Worm (Caenorhabditis elegans) whole organism, young adult: ENCODE data around the gene F46F3.3.
A peak's percentile ranks its signal among the peaks of the same experiment; 100 is the strongest.

Source experiments
- F57C9.4 ChIP-seq: sonication (generic microtip); optimal IDR thresholded peaks from 2 replicates; lab custom pipeline; 2017; ENCODE audit warnings: mild to moderate bottlenecking, missing genetic modification characterization, missing compliant biosample characterization
- ZK185.1 ChIP-seq: sonication (generic microtip); optimal IDR thresholded peaks from 2 replicates; lab custom pipeline; 2016; ENCODE audit warnings: mild to moderate bottlenecking, missing genetic modification characterization, missing compliant biosample characterization; ENCODE audit not compliant: poor library complexity, severe bottlenecking
- bed-1 ChIP-seq: fragments of 200-800 bp; sonication (Bioruptor generic); IDR thresholded peaks from 2 replicates; pipeline ENCODE4 v1.3.6; 2022; ENCODE audit warnings: missing genetic modification reagents, missing genetic modification characterization, missing compliant biosample characterization
- ceh-27 ChIP-seq: fragments of 200-800 bp; sonication (Bioruptor generic); optimal IDR thresholded peaks from 2 replicates; lab custom pipeline; 2018; ENCODE audit warnings: mild to moderate bottlenecking, missing genetic modification characterization, moderate library complexity, missing compliant biosample characterization
- chd-7 ChIP-seq: sonication (generic microtip); optimal IDR thresholded peaks from 2 replicates; lab custom pipeline; 2016; ENCODE audit warnings: mild to moderate bottlenecking, missing genetic modification characterization, moderate library complexity, missing compliant biosample characterization
- dox-1 ChIP-seq: fragments of 200-800 bp; sonication (Bioruptor generic); IDR thresholded peaks from 2 replicates; pipeline ENCODE4 v1.3.6; 2022; ENCODE audit warnings: missing genetic modification reagents, missing genetic modification characterization, missing compliant biosample characterization
- gei-17 ChIP-seq: fragments of 200-800 bp; sonication (Bioruptor generic); optimal IDR thresholded peaks from 2 replicates; lab custom pipeline; 2018; ENCODE audit warnings: mild to moderate bottlenecking, missing genetic modification characterization, missing compliant biosample characterization
- him-1 ChIP-seq: sonication (generic microtip); optimal IDR thresholded peaks from 2 replicates; lab custom pipeline; 2016; ENCODE audit warnings: missing genotype, missing genetic modification reagents, missing genetic modification characterization, missing compliant biosample characterization
- hlh-12 ChIP-seq: sonication (generic microtip); optimal IDR thresholded peaks from 2 replicates; lab custom pipeline; 2016; ENCODE audit warnings: missing genetic modification characterization, missing compliant biosample characterization
- hlh-26 ChIP-seq: fragments of 200-800 bp; sonication (Bioruptor generic); conservative IDR thresholded peaks from 2 replicates; pipeline ENCODE4 v1.3.6; 2022; ENCODE audit warnings: missing genetic modification reagents, missing genetic modification characterization, missing compliant biosample characterization
- hsf-1 ChIP-seq: fragments of 200-800 bp; sonication (Bioruptor generic); IDR thresholded peaks from 2 replicates; pipeline ENCODE4 v1.3.6; 2022; ENCODE audit warnings: missing genetic modification reagents, missing genetic modification characterization, missing compliant biosample characterization
- lag-1 ChIP-seq: fragments of 200-800 bp; sonication (Bioruptor generic); IDR thresholded peaks from 2 replicates; pipeline ENCODE4 v1.3.6; 2022; ENCODE audit warnings: missing genetic modification reagents, missing genetic modification characterization, missing compliant biosample characterization
- lin-54 ChIP-seq: fragments of 200-800 bp; sonication (Bioruptor generic); optimal IDR thresholded peaks from 2 replicates; lab custom pipeline; 2018; ENCODE audit warnings: mild to moderate bottlenecking, missing genetic modification characterization, missing compliant biosample characterization
- madf-3 ChIP-seq: fragments of 200-800 bp; sonication (Bioruptor generic); IDR thresholded peaks from 2 replicates; pipeline ENCODE4 v1.3.6; 2022; ENCODE audit warnings: missing genetic modification reagents, missing genetic modification characterization, missing compliant biosample characterization
- mes-4 ChIP-seq: sonication (generic microtip); optimal IDR thresholded peaks from 2 replicates; lab custom pipeline; 2016; ENCODE audit warnings: missing genotype, missing genetic modification characterization, missing compliant biosample characterization
- nfyb-1 ChIP-seq: fragments of 200-800 bp; sonication (Bioruptor generic); IDR thresholded peaks from 2 replicates; pipeline ENCODE4 v1.3.6; 2022; ENCODE audit warnings: missing genetic modification reagents, missing genetic modification characterization, missing compliant biosample characterization
- nhr-80 ChIP-seq: sonication (generic microtip); optimal IDR thresholded peaks from 2 replicates; lab custom pipeline; 2016; ENCODE audit warnings: missing genetic modification characterization, missing compliant biosample characterization
- tbx-9 ChIP-seq: sonication (generic microtip); optimal IDR thresholded peaks from 2 replicates; lab custom pipeline; 2016; ENCODE audit warnings: borderline replicate concordance, missing genetic modification characterization, inconsistent platforms, missing compliant biosample characterization
- unc-62 ChIP-seq: fragments of 150-350 bp; optimal IDR thresholded peaks from 2 replicates; lab custom pipeline; 2014; ENCODE audit warnings: missing biosample characterization, missing genetic modification reagents, missing genetic modification characterization
- xnd-1 ChIP-seq: sonication (generic microtip); optimal IDR thresholded peaks from 2 replicates; lab custom pipeline; 2016; ENCODE audit warnings: missing genotype, missing genetic modification reagents, missing genetic modification characterization, missing compliant biosample characterization

Gene F46F3.3

DNA sequence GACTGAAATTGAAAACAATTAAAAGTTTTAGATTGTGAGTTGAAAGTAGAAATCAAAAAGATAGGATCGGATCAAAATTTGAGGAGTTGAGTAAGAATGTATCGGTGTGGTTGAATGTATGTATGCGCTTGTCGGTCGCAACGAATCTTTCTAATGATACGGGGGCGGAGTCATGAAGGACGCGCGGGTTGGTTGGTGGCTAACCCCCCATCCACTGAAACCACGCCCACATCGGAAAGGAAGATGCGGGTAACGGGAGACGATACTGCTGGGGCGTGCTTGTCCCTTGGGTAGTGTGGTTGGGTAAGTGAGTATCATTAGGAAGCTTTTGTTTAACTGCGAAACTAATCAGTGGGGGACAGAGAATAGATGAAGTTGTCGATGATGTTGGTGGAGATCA lies 38.1 kb downstream of the F46F3.3 start, which contains the start of gene ceh-32 (continued):
- TF ChIP-seq him-1 (tag; lab: Kevin White, UChicago): no peak
- TF ChIP-seq lag-1 (GFP tag; lab: Robert Waterston, UW): no peak
- TF ChIP-seq lin-54 (GFP tag; lab: Kevin White, UChicago): no peak
- TF ChIP-seq chd-7 (tag; lab: Kevin White, UChicago): no peak
- TF ChIP-seq hlh-12 (tag; lab: Kevin White, UChicago): no peak
- no peak for TF ChIP-seq F57C9.4 (tag; lab: Kevin White, UChicago)

DNA sequence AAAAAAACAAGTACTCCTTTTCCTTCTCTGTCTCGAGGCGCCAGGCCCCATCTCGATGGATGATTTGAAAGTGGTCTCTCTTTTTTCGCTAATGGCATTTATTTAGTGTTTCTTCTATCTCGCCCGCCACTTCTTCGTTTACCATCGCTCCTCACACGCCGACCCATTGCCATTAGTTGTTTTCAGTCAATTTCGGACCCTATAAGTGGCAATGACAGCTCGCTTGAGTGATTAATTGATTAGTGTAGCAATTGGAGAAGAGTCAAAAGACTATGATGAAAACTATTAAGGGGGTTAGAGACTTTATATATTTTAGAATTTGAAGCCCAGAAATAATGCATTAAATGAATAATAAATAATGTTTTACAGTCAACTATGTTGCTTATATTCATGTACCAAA lies 39.1 kb downstream of the F46F3.3 start:
- TF ChIP-seq madf-3 (GFP tag; lab: Robert Waterston, UW): no peak
- no peak for TF ChIP-seq gei-17 (GFP tag; lab: Kevin White, UChicago)
- TF ChIP-seq xnd-1 (tag; lab: Kevin White, UChicago): no peak
- no peak for TF ChIP-seq mes-4
- no peak for TF ChIP-seq hsf-1 (GFP tag; lab: Robert Waterston, UW)
- TF ChIP-seq ZK185.1 (tag; lab: Kevin White, UChicago): no peak
- TF ChIP-seq nhr-80: no peak
- no peak for TF ChIP-seq hlh-26 (GFP tag; lab: Robert Waterston, UW)
- no peak for TF ChIP-seq lin-54 (GFP tag; lab: Kevin White, UChicago)

DNA sequence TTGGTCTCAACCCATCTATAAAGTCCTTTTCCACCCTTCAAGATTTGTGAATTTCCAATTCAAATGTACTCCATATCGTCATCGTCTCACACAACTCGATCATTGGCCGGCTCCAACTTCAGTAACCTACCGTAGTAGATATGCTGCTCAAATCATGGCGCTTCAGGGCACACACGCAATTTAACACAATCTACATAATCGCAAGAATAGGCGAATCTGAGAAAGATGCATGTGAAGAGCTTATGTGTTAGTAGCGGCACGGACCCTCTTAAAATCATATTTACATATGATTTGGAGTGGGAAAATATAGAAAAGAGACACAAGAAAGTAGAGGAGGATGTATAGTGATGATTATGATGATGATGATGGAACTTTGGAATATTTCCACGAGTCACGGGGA lies 44.5 kb downstream of the F46F3.3 start:
- no peak for TF ChIP-seq lag-1 (GFP tag; lab: Robert Waterston, UW)
- TF ChIP-seq ceh-27: peak; percentile 12
- no peak for TF ChIP-seq bed-1 (GFP tag; lab: Robert Waterston, UW)

DNA sequence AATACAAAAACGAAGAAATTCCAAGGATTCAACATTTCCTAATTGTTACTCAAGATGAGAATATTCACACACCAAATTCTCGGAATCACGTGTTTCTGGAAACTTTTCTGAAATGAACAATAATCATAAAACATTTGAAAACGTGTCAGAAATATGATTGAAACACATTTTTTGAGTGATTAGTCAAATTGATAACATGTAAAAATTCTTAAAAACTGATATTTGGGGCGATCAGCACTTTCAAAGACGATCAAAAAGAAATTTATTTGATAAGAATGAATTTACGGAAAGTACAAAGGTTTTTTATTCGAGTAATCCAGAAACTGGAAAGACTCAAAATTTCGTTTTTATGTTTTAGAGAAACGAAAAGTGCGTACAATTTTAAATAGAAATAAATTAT lies 48.5 kb downstream of the F46F3.3 start, which contains the start of gene tre-3:
Gene tre-3, minus strand, starts transcription at position 107 of the 400 bp plus-strand sequence.
- TF ChIP-seq tbx-9 (tag; lab: Kevin White, UChicago) (no peak), nhr-80 (peak; percentile 50), unc-62 (no peak), nfyb-1 (GFP tag; lab: Robert Waterston, UW) (no peak)

DNA sequence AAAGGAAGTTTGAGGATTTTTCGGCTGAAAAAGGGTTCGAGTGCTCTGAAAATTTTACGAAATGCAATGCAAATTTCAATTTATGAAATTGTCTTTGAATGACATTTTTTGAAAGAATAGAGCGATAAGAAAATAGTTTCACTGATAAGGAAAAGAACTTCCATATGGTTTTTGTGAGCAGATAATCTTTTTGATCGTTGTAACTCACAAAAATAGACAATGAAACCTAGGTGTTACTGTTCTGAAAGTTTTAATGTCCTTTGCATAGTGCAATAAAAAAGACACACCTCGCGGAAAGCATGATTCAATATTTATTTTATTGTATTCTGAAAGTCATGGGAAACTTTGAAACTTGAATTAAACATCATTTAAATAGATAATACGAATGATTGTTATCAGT lies 49.7 kb downstream of the F46F3.3 start:
- TF ChIP-seq nhr-80: peak; percentile 59
- no peak for TF ChIP-seq dox-1 (GFP tag; lab: Robert Waterston, UW)
